Fruit fly (Drosophila melanogaster) whole organism, embryonic: ENCODE measurements around the gene Pep.

Experiments used
- ATbp ChIP-seq: fragments of 200-800 bp; sonication (Bioruptor generic); optimal IDR thresholded peaks from 2 replicates; lab custom pipeline; 2017; ENCODE audit warnings: missing biosample characterization, mild to moderate bottlenecking, missing genetic modification characterization, missing genetic modification reagents
- Adf1 ChIP-seq: fragments of 200-800 bp; sonication (Bioruptor generic); IDR thresholded peaks from 2 replicates; pipeline ENCODE4 v1.3.6; 2022; ENCODE audit warnings: missing biosample characterization, missing genetic modification characterization
- CG10321 ChIP-seq: fragments of 200-800 bp; sonication (Bioruptor generic); IDR thresholded peaks from 2 replicates; pipeline ENCODE4 v1.3.6; 2022; ENCODE audit warnings: missing biosample characterization, missing genetic modification characterization
- CG11085 ChIP-seq: fragments of 200-800 bp; sonication (Bioruptor generic); IDR thresholded peaks from 2 replicates; pipeline ENCODE4 v1.3.6; 2022; ENCODE audit warnings: missing biosample characterization, missing genetic modification characterization
- CG11504 ChIP-seq: fragments of 200-800 bp; sonication (Bioruptor generic); optimal IDR thresholded peaks from 3 replicates; lab custom pipeline; 2019; ENCODE audit warnings: missing biosample characterization, mild to moderate bottlenecking, missing genetic modification characterization, moderate library complexity
- CG11723 ChIP-seq: fragments of 200-800 bp; sonication (Bioruptor generic); optimal IDR thresholded peaks from 2 replicates; lab custom pipeline; 2017; ENCODE audit warnings: missing biosample characterization, mild to moderate bottlenecking, missing genetic modification characterization
- CG12071 ChIP-seq: fragments of 200-800 bp; sonication (Bioruptor generic); optimal IDR thresholded peaks from 3 replicates; lab custom pipeline; 2018; ENCODE audit warnings: missing biosample characterization, mild to moderate bottlenecking, missing genetic modification characterization
- CG14710 ChIP-seq: fragments of 200-800 bp; sonication (Bioruptor generic); optimal IDR thresholded peaks from 3 replicates; lab custom pipeline; 2019; ENCODE audit warnings: missing biosample characterization, mild to moderate bottlenecking, missing genetic modification characterization, moderate library complexity
- CG14965 ChIP-seq: fragments of 200-800 bp; sonication (Bioruptor generic); optimal IDR thresholded peaks from 2 replicates; lab custom pipeline; 2016; ENCODE audit warnings: missing biosample characterization, missing genetic modification characterization, borderline replicate concordance
- CG1529 ChIP-seq: fragments of 200-800 bp; sonication (Bioruptor generic); optimal IDR thresholded peaks from 3 replicates; lab custom pipeline; 2018; ENCODE audit warnings: missing biosample characterization, missing genetic modification characterization
- CG1602 ChIP-seq: fragments of 200-800 bp; sonication (Bioruptor generic); optimal IDR thresholded peaks from 3 replicates; lab custom pipeline; 2016; ENCODE audit warnings: missing biosample characterization, missing genetic modification characterization
- CG17829 ChIP-seq: fragments of 200-800 bp; optimal IDR thresholded peaks from 2 replicates; lab custom pipeline; 2019; ENCODE audit warnings: missing biosample characterization, mild to moderate bottlenecking, missing genetic modification characterization, moderate library complexity
- CG18011 ChIP-seq: fragments of 200-800 bp; sonication (Bioruptor generic); optimal IDR thresholded peaks from 2 replicates; lab custom pipeline; 2017; ENCODE audit warnings: missing biosample characterization, missing genetic modification characterization, mild to moderate bottlenecking, moderate library complexity, missing genotype
- CG18262 ChIP-seq: fragments of 200-800 bp; optimal IDR thresholded peaks from 3 replicates; lab custom pipeline; 2019; ENCODE audit warnings: missing biosample characterization, mild to moderate bottlenecking, missing genetic modification characterization, moderate library complexity
- CG18619 ChIP-seq: fragments of 200-800 bp; sonication (Bioruptor generic); optimal IDR thresholded peaks from 3 replicates; lab custom pipeline; 2017; ENCODE audit warnings: missing biosample characterization, mild to moderate bottlenecking, missing genetic modification characterization
- CG2202 ChIP-seq: fragments of 200-800 bp; sonication (Bioruptor generic); optimal IDR thresholded peaks from 2 replicates; lab custom pipeline; 2018; ENCODE audit warnings: missing biosample characterization, mild to moderate bottlenecking, missing genetic modification characterization
- CG2712 ChIP-seq: fragments of 200-800 bp; optimal IDR thresholded peaks from 3 replicates; lab custom pipeline; 2019; ENCODE audit warnings: missing biosample characterization, mild to moderate bottlenecking, missing genetic modification characterization, moderate library complexity
- CG32767 ChIP-seq: fragments of 200-800 bp; sonication (Bioruptor generic); IDR thresholded peaks from 2 replicates; pipeline ENCODE4 v1.3.6; 2022; ENCODE audit warnings: missing biosample characterization, missing genetic modification characterization
- CG34224 ChIP-seq: fragments of 200-800 bp; sonication (Bioruptor generic); IDR thresholded peaks from 3 replicates; pipeline ENCODE4 v1.3.6; 2022; ENCODE audit warnings: missing biosample characterization, missing genetic modification characterization; ENCODE audit not compliant: partially characterized antibody
- CG3726 ChIP-seq: fragments of 200-800 bp; sonication (Bioruptor generic); IDR thresholded peaks from 3 replicates; pipeline ENCODE4, ENCODE4 v1.3.6; 2022; ENCODE audit warnings: missing biosample characterization, missing genetic modification characterization
- CG42726 ChIP-seq: fragments of 200-800 bp; sonication (Bioruptor generic); IDR thresholded peaks from 2 replicates; pipeline ENCODE4 v1.3.6; 2022; ENCODE audit warnings: missing biosample characterization, missing genetic modification characterization; ENCODE audit not compliant: partially characterized antibody
- Chrac-16 ChIP-seq: fragments of 200-800 bp; sonication (Bioruptor generic); optimal IDR thresholded peaks from 3 replicates; lab custom pipeline; 2016; ENCODE audit warnings: missing biosample characterization, missing genetic modification characterization
- GATAe ChIP-seq: fragments of 200-800 bp; sonication (Bioruptor generic); conservative IDR thresholded peaks from 2 replicates; pipeline ENCODE4 v1.3.6; 2022; ENCODE audit warnings: missing biosample characterization, missing genetic modification characterization
- Hsf ChIP-seq: fragments of 200-800 bp; sonication (Bioruptor generic); optimal IDR thresholded peaks from 3 replicates; lab custom pipeline; 2016; ENCODE audit warnings: missing biosample characterization, missing genetic modification characterization
- Jarid2 ChIP-seq: fragments of 200-800 bp; sonication (Bioruptor generic); optimal IDR thresholded peaks from 3 replicates; lab custom pipeline; 2017; ENCODE audit warnings: mild to moderate bottlenecking, missing biosample characterization, missing genetic modification reagents, missing genetic modification characterization
- Lpt ChIP-seq: fragments of >200 bp; optimal IDR thresholded peaks from 2 replicates; lab custom pipeline; 2018; ENCODE audit warnings: missing biosample characterization, missing genetic modification characterization
- Myb ChIP-seq: fragments of 200-800 bp; sonication (Bioruptor generic); optimal IDR thresholded peaks from 2 replicates; lab custom pipeline; 2016; ENCODE audit warnings: missing biosample characterization, missing genetic modification characterization
- Neu2 ChIP-seq: fragments of 200-800 bp; sonication (Bioruptor generic); optimal IDR thresholded peaks from 3 replicates; lab custom pipeline; 2016; ENCODE audit warnings: missing biosample characterization, missing genetic modification characterization, borderline replicate concordance
- Scr ChIP-seq: fragments of 200-800 bp; sonication (Bioruptor generic); IDR thresholded peaks from 2 replicates; pipeline ENCODE4 v1.3.6; 2022; ENCODE audit warnings: missing biosample characterization, missing genetic modification characterization; ENCODE audit not compliant: partially characterized antibody
- Sry-β ChIP-seq: fragments of 200-800 bp; sonication (Bioruptor generic); optimal IDR thresholded peaks from 2 replicates; lab custom pipeline; 2018; ENCODE audit warnings: missing biosample characterization, mild to moderate bottlenecking, missing genetic modification characterization, moderate library complexity
- Sry-δ ChIP-seq: fragments of 200-800 bp; sonication (Bioruptor generic); optimal IDR thresholded peaks from 2 replicates; lab custom pipeline; 2016; ENCODE audit warnings: missing biosample characterization, missing genetic modification characterization
- Xbp1 ChIP-seq: fragments of 200-800 bp; sonication (Bioruptor generic); optimal IDR thresholded peaks from 3 replicates; lab custom pipeline; 2016; ENCODE audit warnings: missing biosample characterization, mild to moderate bottlenecking, missing genetic modification characterization
- al ChIP-seq: fragments of 200-800 bp; sonication (Bioruptor generic); IDR thresholded peaks from 2 replicates; pipeline ENCODE4 v1.3.6; 2022; ENCODE audit warnings: missing biosample characterization, missing genetic modification characterization
- amos ChIP-seq: fragments of 200-800 bp; sonication (Bioruptor generic); IDR thresholded peaks from 2 replicates; pipeline ENCODE4 v1.3.6; 2022; ENCODE audit warnings: missing biosample characterization, missing genetic modification characterization; ENCODE audit not compliant: partially characterized antibody
- aop ChIP-seq: fragments of 200-800 bp; sonication (Bioruptor generic); IDR thresholded peaks from 2 replicates; pipeline ENCODE4 v1.3.6; 2022; ENCODE audit warnings: missing biosample characterization, missing genetic modification characterization
- caup ChIP-seq: fragments of 200-800 bp; sonication (Bioruptor generic); optimal IDR thresholded peaks from 3 replicates; lab custom pipeline; 2017; ENCODE audit warnings: missing biosample characterization, mild to moderate bottlenecking, missing genetic modification characterization, moderate library complexity; ENCODE audit not compliant: severe bottlenecking
- dimm ChIP-seq: fragments of 200-800 bp; sonication (Bioruptor generic); IDR thresholded peaks from 2 replicates; pipeline ENCODE4 v1.3.6; 2022; ENCODE audit warnings: missing biosample characterization, missing genetic modification characterization
- disco-r ChIP-seq: fragments of 200-800 bp; sonication (Bioruptor generic); optimal IDR thresholded peaks from 2 replicates; lab custom pipeline; 2016; ENCODE audit warnings: missing biosample characterization, missing genetic modification characterization
- dysf ChIP-seq: fragments of 200-800 bp; sonication (Bioruptor generic); IDR thresholded peaks from 3 replicates; pipeline ENCODE4 v1.3.6; 2022; ENCODE audit warnings: missing biosample characterization, missing genetic modification characterization
- fd102C ChIP-seq: fragments of 200-800 bp; sonication (Bioruptor generic); optimal IDR thresholded peaks from 2 replicates; lab custom pipeline; 2018; ENCODE audit warnings: missing biosample characterization, mild to moderate bottlenecking, missing genetic modification characterization, moderate library complexity
- fu2 ChIP-seq: fragments of 200-800 bp; sonication (Bioruptor generic); optimal IDR thresholded peaks from 2 replicates; lab custom pipeline; 2016; ENCODE audit warnings: missing biosample characterization, missing genetic modification characterization
- gcm ChIP-seq: fragments of 200-800 bp; sonication (Bioruptor generic); optimal IDR thresholded peaks from 2 replicates; lab custom pipeline; 2019; ENCODE audit warnings: missing biosample characterization, mild to moderate bottlenecking, missing genetic modification characterization, moderate library complexity
- gro ChIP-seq: fragments of 200-800 bp; sonication (Bioruptor generic); optimal IDR thresholded peaks from 2 replicates; lab custom pipeline; 2016; ENCODE audit warnings: missing biosample characterization, missing genetic modification characterization
- gsb-n ChIP-seq: fragments of 200-800 bp; sonication (Bioruptor generic); optimal IDR thresholded peaks from 3 replicates; lab custom pipeline; 2018; ENCODE audit warnings: missing biosample characterization, mild to moderate bottlenecking, missing genetic modification characterization
- inv ChIP-seq: fragments of 200-800 bp; sonication (Bioruptor generic); IDR thresholded peaks from 2 replicates; pipeline ENCODE4 v1.3.6; 2022; ENCODE audit warnings: missing biosample characterization, missing genetic modification characterization; ENCODE audit not compliant: partially characterized antibody
- nerfin-2 ChIP-seq: fragments of 200-800 bp; sonication (Bioruptor generic); IDR thresholded peaks from 2 replicates; pipeline ENCODE4 v1.3.6; 2022; ENCODE audit warnings: missing biosample characterization, missing genetic modification characterization; ENCODE audit not compliant: partially characterized antibody
- pho ChIP-seq: fragments of 200-800 bp; sonication (Bioruptor generic); optimal IDR thresholded peaks from 2 replicates; lab custom pipeline; 2016; ENCODE audit warnings: missing biosample characterization, missing genetic modification characterization
- scrt ChIP-seq: fragments of 200-800 bp; sonication (Bioruptor generic); optimal IDR thresholded peaks from 2 replicates; lab custom pipeline; 2018; ENCODE audit warnings: missing biosample characterization, mild to moderate bottlenecking, missing genetic modification characterization, moderate library complexity
- sens ChIP-seq: fragments of 200-800 bp; sonication (Bioruptor generic); peaks from one replicate; lab custom pipeline; 2016; ENCODE audit warnings: missing biosample characterization, missing genetic modification characterization
- tap ChIP-seq: fragments of 200-800 bp; optimal IDR thresholded peaks from 3 replicates; lab custom pipeline; 2019; ENCODE audit warnings: missing biosample characterization, mild to moderate bottlenecking, missing genetic modification characterization, moderate library complexity

Pep gene

DNA sequence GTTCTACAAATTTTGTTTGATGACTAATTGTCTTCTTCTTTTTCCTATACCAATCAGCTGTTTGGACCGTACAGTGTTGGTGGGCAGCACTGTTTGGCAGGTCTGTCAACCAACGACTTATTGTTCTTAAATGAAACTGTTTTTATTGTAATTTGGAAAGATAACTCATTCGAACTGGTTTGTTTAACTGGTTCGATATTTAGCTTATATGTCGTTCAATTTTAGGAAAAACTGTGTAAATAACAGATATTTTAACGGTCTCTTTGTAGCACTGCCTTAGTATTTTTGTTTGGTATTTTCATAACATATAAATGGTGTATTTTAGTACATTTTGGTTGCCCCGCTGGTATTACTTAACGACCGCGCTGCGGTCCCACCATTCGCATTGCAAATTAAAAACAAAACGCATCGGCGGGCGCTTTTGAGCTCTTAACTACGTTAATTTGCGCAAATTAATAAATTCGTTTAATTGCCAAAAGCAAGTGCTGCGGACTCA, 23.3 kb downstream of the Pep start, which contains the start of the genes Vps60 and anchor (continued):
- TF ChIP-seq amos (GFP tag; lab: Robert Waterston, UW) (no peak), CG1602 (GFP tag; lab: Kevin White, UChicago) (peak; percentile 36), Hsf (peak; percentile 67), CG2202 (no peak), Scr (GFP tag; lab: Robert Waterston, UW) (peak; percentile 41), GATAe (GFP tag; lab: Robert Waterston, UW) (no peak), disco-r (GFP tag; lab: Kevin White, UChicago) (peak; percentile 42), CG1529 (GFP tag; lab: Kevin White, UChicago) (no peak), gcm (GFP tag; lab: Kevin White, UChicago) (no peak), CG34224 (GFP tag; lab: Robert Waterston, UW) (no peak), scrt (peak; percentile 8), CG3726 (GFP tag; lab: Robert Waterston, UW) (no peak), CG18619 (GFP tag; lab: Kevin White, UChicago) (no peak), caup (GFP tag; lab: Kevin White, UChicago) (peak; percentile 43), CG10321 (GFP tag; lab: Robert Waterston, UW) (no peak), Jarid2 (GFP tag; lab: Kevin White, UChicago) (peak; percentile 56), ATbp (GFP tag; lab: Kevin White, UChicago) (no peak), gsb-n (tag; lab: Kevin White, UChicago) (peak; percentile 53), aop (GFP tag; lab: Robert Waterston, UW) (no peak), CG18262 (tag; lab: Kevin White, UChicago) (peak; percentile 47), sens (GFP tag; lab: Kevin White, UChicago) (peak; percentile 90), fd102C (GFP tag; lab: Kevin White, UChicago) (no peak), CG11085 (GFP tag; lab: Robert Waterston, UW) (no peak), Neu2 (GFP tag; lab: Kevin White, UChicago) (peak; percentile 15), CG14965 (no peak), CG11723 (GFP tag; lab: Kevin White, UChicago) (no peak), Xbp1 (GFP tag; lab: Kevin White, UChicago) (peak; percentile 69), CG18011 (GFP tag; lab: Kevin White, UChicago) (peak; percentile 59), Myb (peak; percentile 89), CG11504 (peak; percentile 68), inv (no peak), nerfin-2 (no peak), Lpt (GFP tag; lab: Kevin White, UChicago) (no peak), fu2 (GFP tag; lab: Kevin White, UChicago) (peak; percentile 58), dimm (GFP tag; lab: Robert Waterston, UW) (no peak), CG32767 (GFP tag; lab: Robert Waterston, UW) (no peak), dysf (GFP tag; lab: Robert Waterston, UW) (peak; percentile 34; the same call in 1 of the 3 replicates), CG12071 (GFP tag; lab: Kevin White, UChicago) (no peak), CG17829 (peak; percentile 48), al (GFP tag; lab: Robert Waterston, UW) (no peak), CG42726 (GFP tag; lab: Robert Waterston, UW) (0 out of 2 replicates have a peak, but pooled peaks have one; percentile 18), CG2712 (tag; lab: Kevin White, UChicago) (peak; percentile 50), pho (GFP tag; lab: Kevin White, UChicago) (peak; percentile 65), CG14710 (tag; lab: Kevin White, UChicago) (peak; percentile 87), Sry-β (GFP tag; lab: Kevin White, UChicago) (no peak), gro (GFP tag; lab: Kevin White, UChicago) (peak; percentile 82), Chrac-16 (peak; percentile 60), Sry-δ (GFP tag; lab: Kevin White, UChicago) (peak; percentile 59), Adf1 (GFP tag; lab: Robert Waterston, UW) (no peak), tap (tag; lab: Kevin White, UChicago) (no peak)
